Fruit fly (Drosophila melanogaster) whole organism, embryonic: ENCODE measurements around the gene TkR86C.

Source experiments
- Awh ChIP-seq: fragments of 200-800 bp; sonication (Bioruptor generic); IDR thresholded peaks from 2 replicates; pipeline ENCODE4, ENCODE4 v1.3.6; 2022; ENCODE audit warnings: missing biosample characterization, missing genetic modification characterization
- Bteb2 ChIP-seq: fragments of 200-800 bp; sonication (Bioruptor generic); optimal IDR thresholded peaks from 2 replicates; lab custom pipeline; 2016; ENCODE audit warnings: missing biosample characterization, missing genetic modification characterization
- CG10209 ChIP-seq: fragments of 200-800 bp; sonication (Bioruptor generic); optimal IDR thresholded peaks from 3 replicates; lab custom pipeline; 2017; ENCODE audit warnings: missing biosample characterization, mild to moderate bottlenecking, missing genetic modification characterization, missing genetic modification reagents
- CG10321 ChIP-seq: fragments of 200-800 bp; sonication (Bioruptor generic); IDR thresholded peaks from 2 replicates; pipeline ENCODE4 v1.3.6; 2022; ENCODE audit warnings: missing biosample characterization, missing genetic modification characterization
- CG11093 ChIP-seq: fragments of 200-800 bp; sonication (Bioruptor generic); IDR thresholded peaks from 3 replicates; pipeline ENCODE4 v1.3.6; 2022; ENCODE audit warnings: missing biosample characterization, missing genetic modification characterization
- CG11247 ChIP-seq: fragments of 200-800 bp; sonication (Bioruptor generic); IDR thresholded peaks from 2 replicates; pipeline ENCODE4 v1.3.6; 2022; ENCODE audit warnings: missing biosample characterization, missing genetic modification characterization
- CG12769 ChIP-seq: fragments of 200-800 bp; sonication (Bioruptor generic); optimal IDR thresholded peaks from 2 replicates; lab custom pipeline; 2019; ENCODE audit warnings: missing biosample characterization, mild to moderate bottlenecking, missing genetic modification characterization, moderate library complexity
- CG13123 ChIP-seq: fragments of 200-800 bp; sonication (Bioruptor generic); optimal IDR thresholded peaks from 2 replicates; lab custom pipeline; 2016; ENCODE audit warnings: missing biosample characterization, missing genetic modification characterization
- CG13424 ChIP-seq: fragments of 200-800 bp; sonication (Bioruptor generic); optimal IDR thresholded peaks from 2 replicates; lab custom pipeline; 2019; ENCODE audit warnings: missing biosample characterization, mild to moderate bottlenecking, missing genetic modification characterization, moderate library complexity
- CG15011 ChIP-seq: fragments of 200-800 bp; sonication (Bioruptor generic); optimal IDR thresholded peaks from 3 replicates; lab custom pipeline; 2018; ENCODE audit warnings: missing biosample characterization, mild to moderate bottlenecking, missing genetic modification characterization
- CG15269 ChIP-seq: fragments of 200-800 bp; sonication (Bioruptor generic); optimal IDR thresholded peaks from 2 replicates; lab custom pipeline; 2018; ENCODE audit warnings: missing biosample characterization, mild to moderate bottlenecking, missing genetic modification characterization, moderate library complexity
- CG15696 ChIP-seq: fragments of 200-800 bp; sonication (Bioruptor generic); optimal IDR thresholded peaks from 2 replicates; lab custom pipeline; 2019; ENCODE audit warnings: missing biosample characterization, mild to moderate bottlenecking, missing genetic modification characterization, moderate library complexity
- CG1602 ChIP-seq: fragments of 200-800 bp; sonication (Bioruptor generic); optimal IDR thresholded peaks from 3 replicates; lab custom pipeline; 2016; ENCODE audit warnings: missing biosample characterization, missing genetic modification characterization
- CG18476 ChIP-seq: fragments of 200-800 bp; sonication (Bioruptor generic); optimal IDR thresholded peaks from 2 replicates; lab custom pipeline; 2016; ENCODE audit warnings: missing biosample characterization, mild to moderate bottlenecking, missing genetic modification characterization
- CG33557 ChIP-seq: fragments of 200-800 bp; sonication (Bioruptor generic); optimal IDR thresholded peaks from 2 replicates; lab custom pipeline; 2019; ENCODE audit warnings: missing biosample characterization, mild to moderate bottlenecking, missing genetic modification characterization, moderate library complexity
- CG5953 ChIP-seq: fragments of 200-800 bp; sonication (Bioruptor generic); IDR thresholded peaks from 2 replicates; pipeline ENCODE4 v1.3.6; 2022; ENCODE audit warnings: missing biosample characterization, missing genetic modification characterization
- CG6654 ChIP-seq: fragments of 200-800 bp; sonication (Bioruptor generic); optimal IDR thresholded peaks from 2 replicates; lab custom pipeline; 2017; ENCODE audit warnings: missing biosample characterization, mild to moderate bottlenecking, missing genetic modification characterization
- CG7928 ChIP-seq: fragments of 200-800 bp; sonication (Bioruptor generic); optimal IDR thresholded peaks from 2 replicates; lab custom pipeline; 2017; ENCODE audit warnings: missing biosample characterization, mild to moderate bottlenecking, missing genetic modification characterization
- CG8089 ChIP-seq: fragments of 200-800 bp; sonication (Bioruptor generic); optimal IDR thresholded peaks from 3 replicates; lab custom pipeline; 2016; ENCODE audit warnings: missing biosample characterization, missing genetic modification characterization
- CG9437 ChIP-seq: fragments of 200-800 bp; sonication (Bioruptor generic); optimal IDR thresholded peaks from 2 replicates; lab custom pipeline; 2018; ENCODE audit warnings: missing biosample characterization, mild to moderate bottlenecking, missing genetic modification characterization
- CG9876 ChIP-seq: fragments of 200-800 bp; sonication (Bioruptor generic); optimal IDR thresholded peaks from 2 replicates; lab custom pipeline; 2016; ENCODE audit warnings: missing biosample characterization, missing genetic modification characterization
- D19B ChIP-seq: fragments of 200-800 bp; sonication (Bioruptor generic); optimal IDR thresholded peaks from 2 replicates; lab custom pipeline; 2017; ENCODE audit warnings: missing biosample characterization, mild to moderate bottlenecking, missing genetic modification characterization
- Doc3 ChIP-seq: fragments of 200-800 bp; sonication (Bioruptor generic); IDR thresholded peaks from 3 replicates; pipeline ENCODE4 v1.3.6; 2022; ENCODE audit warnings: missing biosample characterization, missing genetic modification characterization; ENCODE audit not compliant: partially characterized antibody
- E2f1 ChIP-seq: fragments of 200-800 bp; sonication (Bioruptor generic); IDR thresholded peaks from 2 replicates; pipeline ENCODE4 v1.3.6; 2022; ENCODE audit warnings: missing biosample characterization, missing genetic modification characterization
- HmgD ChIP-seq: fragments of 200-800 bp; sonication (Bioruptor generic); optimal IDR thresholded peaks from 3 replicates; lab custom pipeline; 2016; ENCODE audit warnings: missing biosample characterization, missing genetic modification characterization
- Hr39 ChIP-seq: fragments of >200 bp; optimal IDR thresholded peaks from 2 replicates; lab custom pipeline; 2017
- Hr78 ChIP-seq, 2 experiments: fragments of 200-800 bp in 1 of 2; fragments of >200 bp in 1 of 2; sonication (Bioruptor generic) in 1 of 2; optimal IDR thresholded peaks; 2 replicates each; lab custom pipeline; 2017 to 2019; ENCODE audit warnings: missing biosample characterization in 2 of 2, missing genetic modification characterization in 2 of 2, mild to moderate bottlenecking in 1 of 2, moderate library complexity in 1 of 2
- Med ChIP-seq: fragments of 200-800 bp; sonication (Bioruptor generic); peaks from one replicate; lab custom pipeline; 2016; ENCODE audit warnings: missing biosample characterization, missing genetic modification characterization, mild to moderate bottlenecking, inconsistent platforms, moderate library complexity
- NC2β ChIP-seq: fragments of 200-800 bp; sonication (Bioruptor generic); optimal IDR thresholded peaks from 2 replicates; lab custom pipeline; 2016; ENCODE audit warnings: missing biosample characterization, missing genetic modification characterization
- Neu2 ChIP-seq: fragments of 200-800 bp; sonication (Bioruptor generic); optimal IDR thresholded peaks from 3 replicates; lab custom pipeline; 2016; ENCODE audit warnings: missing biosample characterization, missing genetic modification characterization, borderline replicate concordance
- Nf-YA ChIP-seq: fragments of 200-800 bp; sonication (Bioruptor generic); IDR thresholded peaks from 2 replicates; pipeline ENCODE4 v1.3.6; 2022; ENCODE audit warnings: missing biosample characterization, missing genetic modification characterization
- Ssrp ChIP-seq: fragments of 200-800 bp; sonication (Bioruptor generic); optimal IDR thresholded peaks from 2 replicates; lab custom pipeline; 2018; ENCODE audit warnings: missing biosample characterization, mild to moderate bottlenecking, missing genetic modification characterization, moderate library complexity
- Tbp ChIP-seq: fragments of >200 bp; optimal IDR thresholded peaks from 2 replicates; lab custom pipeline; 2018; ENCODE audit warnings: missing biosample characterization, missing genetic modification characterization
- ab ChIP-seq: fragments of 200-800 bp; sonication (Bioruptor generic); optimal IDR thresholded peaks from 2 replicates; lab custom pipeline; 2016; ENCODE audit warnings: missing biosample characterization, missing genetic modification characterization
- cad ChIP-seq: fragments of >200 bp; optimal IDR thresholded peaks from 2 replicates; lab custom pipeline; 2017; ENCODE audit warnings: missing biosample characterization, missing genetic modification characterization
- chn ChIP-seq: fragments of 200-800 bp; sonication (Bioruptor generic); optimal IDR thresholded peaks from 2 replicates; lab custom pipeline; 2016; ENCODE audit warnings: missing biosample characterization, missing genetic modification characterization
- dimm ChIP-seq: fragments of 200-800 bp; sonication (Bioruptor generic); IDR thresholded peaks from 2 replicates; pipeline ENCODE4 v1.3.6; 2022; ENCODE audit warnings: missing biosample characterization, missing genetic modification characterization
- fd3F ChIP-seq: fragments of 200-800 bp; sonication (Bioruptor generic); optimal IDR thresholded peaks from 2 replicates; lab custom pipeline; 2018; ENCODE audit warnings: missing biosample characterization, mild to moderate bottlenecking, missing genetic modification characterization, moderate library complexity
- gcm ChIP-seq: fragments of 200-800 bp; sonication (Bioruptor generic); optimal IDR thresholded peaks from 2 replicates; lab custom pipeline; 2019; ENCODE audit warnings: missing biosample characterization, mild to moderate bottlenecking, missing genetic modification characterization, moderate library complexity
- gfzf ChIP-seq: fragments of 200-800 bp; sonication (Bioruptor generic); optimal IDR thresholded peaks from 2 replicates; lab custom pipeline; 2016; ENCODE audit warnings: missing biosample characterization, mild to moderate bottlenecking, missing genetic modification characterization, moderate library complexity
- hb ChIP-seq: fragments of 200-800 bp; sonication (Bioruptor generic); IDR thresholded peaks from 3 replicates; pipeline ENCODE4 v1.3.6; 2022; ENCODE audit warnings: missing biosample characterization, missing genetic modification characterization; ENCODE audit not compliant: partially characterized antibody
- hbn ChIP-seq: fragments of 200-800 bp; sonication (Bioruptor generic); IDR thresholded peaks from 2 replicates; pipeline ENCODE4 v1.3.6; 2022; ENCODE audit warnings: missing biosample characterization, missing genetic modification characterization; ENCODE audit not compliant: partially characterized antibody
- peb ChIP-seq: fragments of 200-800 bp; sonication (Bioruptor generic); IDR thresholded peaks from 2 replicates; pipeline ENCODE4 v1.3.6; 2022; ENCODE audit warnings: missing biosample characterization, missing genetic modification characterization
- ranshi ChIP-seq: fragments of 200-800 bp; sonication (Bioruptor generic); IDR thresholded peaks from 2 replicates; pipeline ENCODE4 v1.3.6; 2022; ENCODE audit warnings: missing biosample characterization, missing genetic modification characterization
- sd ChIP-seq: fragments of 200-800 bp; sonication (Bioruptor generic); optimal IDR thresholded peaks from 3 replicates; lab custom pipeline; 2018; ENCODE audit warnings: missing biosample characterization, mild to moderate bottlenecking, missing genetic modification characterization, moderate library complexity
- sna ChIP-seq: fragments of 200-800 bp; sonication (Bioruptor generic); IDR thresholded peaks from 2 replicates; pipeline ENCODE4 v1.3.6; 2022; ENCODE audit warnings: missing biosample characterization, missing genetic modification characterization; ENCODE audit not compliant: partially characterized antibody
- so ChIP-seq: fragments of 200-800 bp; sonication (Bioruptor generic); IDR thresholded peaks from 3 replicates; pipeline ENCODE4 v1.3.6; 2022; ENCODE audit warnings: missing biosample characterization, missing genetic modification characterization
- trh ChIP-seq: fragments of 200-800 bp; sonication (Bioruptor generic); optimal IDR thresholded peaks from 2 replicates; lab custom pipeline; 2016; ENCODE audit warnings: missing biosample characterization, missing genetic modification characterization
- twi ChIP-seq: fragments of 200-800 bp; optimal IDR thresholded peaks from 2 replicates; lab custom pipeline; 2019; ENCODE audit warnings: missing biosample characterization, mild to moderate bottlenecking, missing genetic modification characterization, moderate library complexity
- vfl ChIP-seq: fragments of 200-800 bp; sonication (Bioruptor generic); optimal IDR thresholded peaks from 2 replicates; lab custom pipeline; 2016; ENCODE audit warnings: missing biosample characterization, missing genetic modification characterization
- zen ChIP-seq: fragments of 200-800 bp; sonication (Bioruptor generic); optimal IDR thresholded peaks from 3 replicates; lab custom pipeline; 2018; ENCODE audit warnings: missing biosample characterization, mild to moderate bottlenecking, missing genetic modification characterization, moderate library complexity

The TkR86C gene

DNA sequence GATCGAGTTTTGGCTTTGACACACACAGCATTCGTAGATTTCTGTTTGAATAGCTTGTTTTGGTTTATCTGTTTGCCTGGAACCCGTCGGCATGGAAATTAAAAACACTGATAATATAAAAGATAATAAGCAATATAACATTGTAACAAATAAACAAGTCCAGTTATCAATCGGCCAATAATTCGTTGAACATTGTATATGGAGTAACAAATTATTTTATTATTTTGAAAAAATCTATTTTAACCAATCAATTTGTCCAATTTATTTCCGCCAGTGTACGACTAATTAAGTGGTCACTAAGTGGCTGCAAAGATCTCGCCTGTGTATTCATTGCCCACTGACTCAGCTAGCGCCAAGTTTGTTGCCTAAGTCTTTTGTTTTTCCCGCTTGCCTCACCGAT, 62.2 kb downstream of the TkR86C start (continued):
- TF ChIP-seq Hr78 (GFP tag; optimal IDR thresholded peaks at IDR 0.05; lab: Kevin White, UChicago) (no peak), Neu2 (GFP tag; lab: Kevin White, UChicago) (no peak), Awh (GFP tag; lab: Robert Waterston, UW) (peak; percentile 61; the same call in 1 of the 2 replicates), Doc3 (GFP tag; lab: Robert Waterston, UW) (no peak), CG9876 (GFP tag; lab: Kevin White, UChicago) (no peak), hb (GFP tag; lab: Robert Waterston, UW) (no peak), trh (no peak), CG15011 (GFP tag; lab: Kevin White, UChicago) (no peak), sd (peak; percentile 31), CG13424 (peak; percentile 12), zen (tag; lab: Kevin White, UChicago) (no peak), E2f1 (GFP tag; lab: Robert Waterston, UW) (0 out of 2 replicates have a peak, but pooled peaks have one; percentile 28), CG15269 (peak; percentile 65), CG12769 (peak; percentile 65), ab (GFP tag; lab: Kevin White, UChicago) (no peak), CG9437 (no peak), cad (GFP tag; lab: Kevin White, UChicago) (no peak), peb (GFP tag; lab: Robert Waterston, UW) (no peak), gcm (no peak), dimm (GFP tag; lab: Robert Waterston, UW) (no peak), chn (no peak), Nf-YA (GFP tag; lab: Robert Waterston, UW) (no peak), vfl (GFP tag; lab: Kevin White, UChicago) (no peak), Med (GFP tag; lab: Kevin White, UChicago) (peak; percentile 82), CG15696 (tag; lab: Kevin White, UChicago) (no peak), CG10321 (no peak), Ssrp (tag; lab: Kevin White, UChicago) (no peak), fd3F (peak; percentile 4), CG6654 (GFP tag; lab: Kevin White, UChicago) (no peak), Hr39 (lab: Kevin White, UChicago) (no peak), Bteb2 (GFP tag; lab: Kevin White, UChicago) (peak; percentile 56), CG33557 (GFP tag; lab: Kevin White, UChicago) (no peak), CG13123 (GFP tag; lab: Kevin White, UChicago) (no peak), so (GFP tag; lab: Robert Waterston, UW) (peak; percentile 18; the same call in 1 of the 3 replicates), CG8089 (no peak), gfzf (GFP tag; lab: Kevin White, UChicago) (no peak), D19B (no peak), HmgD (no peak), NC2β (GFP tag; lab: Kevin White, UChicago) (no peak), CG1602 (GFP tag; lab: Kevin White, UChicago) (no peak), CG7928 (GFP tag; lab: Kevin White, UChicago) (no peak), twi (tag; lab: Kevin White, UChicago) (no peak), CG18476 (GFP tag; lab: Kevin White, UChicago) (peak; percentile 18), CG5953 (no peak), Tbp (no peak), CG11093 (GFP tag; lab: Robert Waterston, UW) (0 out of 3 replicates have a peak, but pooled peaks have one; percentile 9), ranshi (peak; percentile 59), sna (GFP tag; lab: Robert Waterston, UW) (no peak), CG11247 (GFP tag; lab: Robert Waterston, UW) (0 out of 2 replicates have a peak, but pooled peaks have one; percentile 5), CG10209 (GFP tag; lab: Kevin White, UChicago) (peak; percentile 4), hbn (GFP tag; lab: Robert Waterston, UW) (no peak)
